Fruit fly (Drosophila melanogaster): ENCODE measurements around the gene BI-1.

The BI-1 gene

dm6 chr3L:8346100-8346980, 37.6 kb upstream of the BI-1 start, which contains the start of the genes CG7182 and GAPcenA (continued):
- TF ChIP-seq dan (GFP tag; IDR thresholded peaks at IDR 0.05), result no peak
- no peak for TF ChIP-seq fru (optimal IDR thresholded peaks at IDR 0.05)
- TF ChIP-seq CG17612 (GFP tag; IDR thresholded peaks at IDR 0.05), result no peak
- TF ChIP-seq CG16813 (GFP tag; IDR thresholded peaks at IDR 0.05; ENCODE audit: partially characterized antibody), result peak; percentile 55; the same call in 2 of the 3 replicates
- TF ChIP-seq Gsc (GFP tag; IDR thresholded peaks at IDR 0.05), result no peak
- peak; percentile 65 for TF ChIP-seq al (GFP tag; IDR thresholded peaks at IDR 0.05)
- TF ChIP-seq pb (GFP tag; optimal IDR thresholded peaks at IDR 0.05), result no peak
- TF ChIP-seq CG10462 (GFP tag; optimal IDR thresholded peaks at IDR 0.05), result peak; percentile 45
- TF ChIP-seq so (GFP tag; IDR thresholded peaks at IDR 0.05), result no peak
- no peak for TF ChIP-seq HmgD (GFP tag; optimal IDR thresholded peaks at IDR 0.05)
- no peak for TF ChIP-seq gro (GFP tag; optimal IDR thresholded peaks at IDR 0.05)
- TF ChIP-seq Rfx (GFP tag; IDR thresholded peaks at IDR 0.05), result peak; percentile 64
- TF ChIP-seq phol (tag; optimal IDR thresholded peaks at IDR 0.05), result peak; percentile 77
- peak; percentile 15 for TF ChIP-seq luna (GFP tag; optimal IDR thresholded peaks at IDR 0.05)
- no peak for TF ChIP-seq gcm (GFP tag; optimal IDR thresholded peaks at IDR 0.05)
- TF ChIP-seq cg (GFP tag; optimal IDR thresholded peaks at IDR 0.05), result peak; percentile 31
- no peak for TF ChIP-seq CG11093 (GFP tag; IDR thresholded peaks at IDR 0.05)
- TF ChIP-seq Dbx (GFP tag; IDR thresholded peaks at IDR 0.05), result peak; percentile 46; the same call in 1 of the 3 replicates
- TF ChIP-seq exex (tag; optimal IDR thresholded peaks at IDR 0.05), result peak; percentile 31
- no peak for TF ChIP-seq CG7357 (GFP tag; IDR thresholded peaks at IDR 0.05)
- TF ChIP-seq sens-2 (GFP tag; IDR thresholded peaks at IDR 0.05), result no peak
- peak; percentile 36 for TF ChIP-seq mirr (GFP tag; optimal IDR thresholded peaks at IDR 0.05)
- TF ChIP-seq sima (GFP tag; optimal IDR thresholded peaks at IDR 0.05), result no peak
- TF ChIP-seq zfh2 (GFP tag; optimal IDR thresholded peaks at IDR 0.05), result peak; percentile 41
- peak; percentile 16 for TF ChIP-seq CG3407 (GFP tag; optimal IDR thresholded peaks at IDR 0.05)
- TF ChIP-seq lov (optimal IDR thresholded peaks at IDR 0.05), result no peak
- no peak for TF ChIP-seq lov (GFP tag; IDR thresholded peaks at IDR 0.05)
- no peak for TF ChIP-seq CG17328 (GFP tag; IDR thresholded peaks at IDR 0.05)
- peak; percentile 67 for TF ChIP-seq nerfin-1 (tag; optimal IDR thresholded peaks at IDR 0.05)
- TF ChIP-seq stc (GFP tag; IDR thresholded peaks at IDR 0.05), result no peak
- peak; percentile 39 for TF ChIP-seq CG7271 (tag; optimal IDR thresholded peaks at IDR 0.05)
- no peak for TF ChIP-seq CG11456 (GFP tag; IDR thresholded peaks at IDR 0.05)
- no peak for TF ChIP-seq Atf6 (GFP tag; IDR thresholded peaks at IDR 0.05)
- no peak for TF ChIP-seq btn (GFP tag; optimal IDR thresholded peaks at IDR 0.05)
- no peak for TF ChIP-seq Oaz (GFP tag; IDR thresholded peaks at IDR 0.05)
- TF ChIP-seq Six4 (GFP tag; optimal IDR thresholded peaks at IDR 0.05), result peak; percentile 39
- 0 out of 2 replicates have a peak, but pooled peaks have one; percentile 31 for TF ChIP-seq CG2129 (GFP tag; IDR thresholded peaks at IDR 0.05; ENCODE audit: partially characterized antibody)
- peak; percentile 78 for TF ChIP-seq Hmr (GFP tag; optimal IDR thresholded peaks at IDR 0.05)
- peak; percentile 76 for TF ChIP-seq twi (tag; optimal IDR thresholded peaks at IDR 0.05)
- TF ChIP-seq rib (GFP tag; IDR thresholded peaks at IDR 0.05), result no peak
- TF ChIP-seq CG17829 (tag; optimal IDR thresholded peaks at IDR 0.05), result peak; percentile 83
- TF ChIP-seq CG12219 (GFP tag; optimal IDR thresholded peaks at IDR 0.05), result no peak
- TF ChIP-seq Opbp (GFP tag; IDR thresholded peaks at IDR 0.05; ENCODE audit: partially characterized antibody), result no peak
- TF ChIP-seq CG14050 (GFP tag; IDR thresholded peaks at IDR 0.05), result peak; percentile 42; the same call in 1 of the 3 replicates
- 0 out of 2 replicates have a peak, but pooled peaks have one; percentile 5 for TF ChIP-seq Ada2b (GFP tag; IDR thresholded peaks at IDR 0.05)
- TF ChIP-seq Jarid2 (GFP tag; optimal IDR thresholded peaks at IDR 0.05), result no peak
- TF ChIP-seq hkb (optimal IDR thresholded peaks at IDR 0.05), result no peak
- TF ChIP-seq hkb (GFP tag; IDR thresholded peaks at IDR 0.05), result no peak
- TF ChIP-seq CG2202 (tag; optimal IDR thresholded peaks at IDR 0.05), result peak; percentile 23
- TF ChIP-seq CG17568 (GFP tag; optimal IDR thresholded peaks at IDR 0.05), result no peak
- peak; percentile 7 for TF ChIP-seq bab2 (GFP tag; optimal IDR thresholded peaks at IDR 0.05)
